Worm (Caenorhabditis elegans): ENCODE results near the gene hrpa-2.

- TF ChIP-seq mab-5 (tag; optimal IDR thresholded peaks at IDR 0.05) (no peak), elt-1 (tag; optimal IDR thresholded peaks at IDR 0.05; ENCODE audit: borderline replicate concordance, insufficient read depth) (no peak), ces-1 (GFP tag; optimal IDR thresholded peaks at IDR 0.05) (no peak), lin-13 (tag; optimal IDR thresholded peaks at IDR 0.05) (no peak), nhr-28 (tag; optimal IDR thresholded peaks at IDR 0.05) (no peak), ceh-43 (GFP tag; optimal IDR thresholded peaks at IDR 0.05) (no peak), unc-39 (tag; optimal IDR thresholded peaks at IDR 0.05) (no peak), ceh-83 (GFP tag; optimal IDR thresholded peaks at IDR 0.05) (no peak)
These were observed 40.8 kb downstream of the hrpa-2 start, which contains the start of gene nspg-12 for ce11 chrX:5256999-5257398.
